Worm (Caenorhabditis elegans) whole organism, dauer: ENCODE results near the gene clec-70.

ENCODE experiments used
- unc-62 ChIP-seq: sonication (generic microtip); optimal IDR thresholded peaks from 2 replicates; lab custom pipeline; 2017; ENCODE audit warnings: missing biosample characterization, missing genetic modification reagents, missing genetic modification characterization

Gene clec-70

ce11 chrIV:3915296-3915695 is 17.2 kb upstream of the clec-70 start, which contains the start of gene srz-20:
Gene srz-20, plus strand, starts transcription at chrIV:3915596.
- no peak for TF ChIP-seq unc-62 (GFP tag; lab: Kevin White, UChicago)

- TF ChIP-seq unc-62 (GFP tag; lab: Kevin White, UChicago): no peak
Observed at ce11 chrIV:3917405-3917804, 15.1 kb upstream of the clec-70 start, which contains the start of gene F56D6.14. Gene F56D6.14, plus strand, starts transcription at chrIV:3917705.

DNA sequence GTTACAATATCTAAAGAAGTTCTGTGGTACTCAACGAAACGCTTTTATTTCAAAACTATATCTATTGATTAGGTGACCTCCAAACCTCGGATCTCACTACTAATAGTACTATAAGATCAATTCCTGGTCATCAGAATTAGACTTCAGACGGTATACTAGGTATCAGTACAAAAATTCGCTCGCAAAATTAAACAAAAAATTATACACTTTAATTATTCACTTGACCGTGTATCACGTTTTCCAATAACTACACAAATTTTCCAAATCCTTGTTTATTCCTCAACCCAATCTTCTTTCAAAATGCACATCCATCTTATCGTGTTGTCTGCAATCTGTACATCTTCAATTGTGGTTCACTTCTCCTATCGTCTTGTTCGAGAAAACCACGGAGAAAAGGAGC is 14.3 kb upstream of the clec-70 start, which contains the start of gene F56D6.23:
Gene F56D6.23 (plus strand): TSS at position 301 of the 400 bp plus-strand sequence.
- TF ChIP-seq unc-62 (GFP tag; lab: Kevin White, UChicago): no peak

- no peak for TF ChIP-seq unc-62 (GFP tag; lab: Kevin White, UChicago)
Observed at ce11 chrIV:3919506-3919905, 13.0 kb upstream of the clec-70 start, which contains the start of gene srz-19. Gene srz-19, plus strand, starts transcription at chrIV:3919806.

- no peak for TF ChIP-seq unc-62 (GFP tag; lab: Kevin White, UChicago)
Observed at ce11 chrIV:3921898-3922297, 10.6 kb upstream of the clec-70 start, which contains the start of gene clec-67. Gene clec-67, plus strand, starts transcription at chrIV:3922165.

- no peak for TF ChIP-seq unc-62 (GFP tag; lab: Kevin White, UChicago)
Observed at ce11 chrIV:3926117-3926516, 6.4 kb upstream of the clec-70 start, which contains the start of gene clec-68. Gene clec-68, plus strand, starts transcription at chrIV:3926417.

DNA sequence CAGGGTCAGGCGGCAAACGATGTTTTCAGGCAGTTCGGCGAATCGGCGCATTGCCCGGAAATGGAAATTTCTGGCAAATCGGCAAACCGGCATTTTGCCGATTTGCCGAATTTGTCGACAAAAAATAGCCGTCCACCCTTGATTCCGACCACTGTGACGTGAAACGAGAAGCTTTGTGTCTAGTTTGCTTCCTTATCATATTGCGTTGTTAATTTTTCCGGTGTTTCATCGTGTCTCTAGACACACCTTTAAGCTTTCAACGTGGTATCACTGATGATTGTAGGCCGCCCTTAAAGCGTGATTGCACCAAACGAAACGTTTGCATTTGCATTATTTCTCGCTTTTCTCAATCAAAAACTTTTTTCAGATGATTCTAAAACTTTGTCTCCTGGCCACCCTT is 4.6 kb downstream of the clec-70 start, which contains the start of gene clec-71:
Gene clec-71 (plus strand): TSS at position 362 of the 400 bp plus-strand sequence.
- no peak for TF ChIP-seq unc-62 (GFP tag; lab: Kevin White, UChicago)

ce11 chrIV:3941658-3942328 is 9.3 kb downstream of the clec-70 start, which contains the start of gene clec-174:
Gene clec-174, minus strand, starts transcription at chrIV:3941708.
- TF ChIP-seq unc-62 (GFP tag; lab: Kevin White, UChicago): no peak

DNA sequence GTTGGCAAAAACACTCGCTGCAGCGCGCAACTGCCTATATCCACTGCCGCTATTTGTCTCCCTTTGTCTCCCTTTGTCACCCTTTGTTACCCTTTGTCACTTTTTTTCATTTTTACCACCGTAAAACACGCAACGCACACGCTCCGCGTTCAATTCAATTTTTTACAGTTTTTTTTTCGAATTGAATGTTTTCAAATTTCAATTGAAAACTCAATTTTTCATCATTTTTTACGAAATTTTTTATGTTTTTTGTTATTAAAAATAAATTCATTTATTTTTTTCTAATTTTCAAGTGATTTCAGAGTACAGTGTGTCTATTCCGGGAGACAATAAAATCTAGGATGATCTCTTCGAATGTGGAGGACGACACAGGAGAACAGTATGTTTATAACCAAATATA is 10.5 kb downstream of the clec-70 start, which contains the start of gene Y46C8AL.11:
Gene Y46C8AL.11 (plus strand): TSS at position 301 of the 400 bp plus-strand sequence.
- TF ChIP-seq unc-62 (GFP tag; lab: Kevin White, UChicago): no peak

- no peak for TF ChIP-seq unc-62 (GFP tag; lab: Kevin White, UChicago)
Observed at ce11 chrIV:3944459-3944858, 12.0 kb downstream of the clec-70 start, which contains the start of gene clec-72. Gene clec-72, plus strand, starts transcription at chrIV:3944816.

ce11 chrIV:3956095-3956494 is 23.6 kb downstream of the clec-70 start, which contains the start of gene clec-73:
Gene clec-73, minus strand, starts transcription at chrIV:3956195.
- no peak for TF ChIP-seq unc-62 (GFP tag; lab: Kevin White, UChicago)

- no peak for TF ChIP-seq unc-62 (GFP tag; lab: Kevin White, UChicago)
Observed at ce11 chrIV:3956705-3957104, 24.2 kb downstream of the clec-70 start, which contains the start of gene clec-74. Gene clec-74, plus strand, starts transcription at chrIV:3957005.

DNA sequence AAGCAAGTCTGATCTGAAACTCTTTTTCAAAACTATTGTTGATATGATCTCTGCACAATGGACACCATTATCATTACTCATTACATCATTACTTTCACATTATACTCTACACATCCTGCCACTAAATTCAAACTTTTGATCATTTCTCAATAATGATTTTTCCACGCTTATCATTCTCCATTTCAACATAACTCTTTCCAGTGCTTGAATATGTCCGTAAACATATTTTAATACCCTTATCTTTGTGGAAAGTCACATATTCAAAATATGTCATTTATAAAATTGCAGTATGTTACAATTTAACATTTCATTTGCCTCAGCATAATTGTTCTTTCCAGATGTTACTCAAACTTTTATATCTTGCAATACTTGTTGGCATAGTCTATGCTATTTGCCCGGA is 27.9 kb downstream of the clec-70 start, which contains the start of gene clec-75:
Gene clec-75 (plus strand): TSS at position 339 of the 400 bp plus-strand sequence.
- no peak for TF ChIP-seq unc-62 (GFP tag; lab: Kevin White, UChicago)

- TF ChIP-seq unc-62 (GFP tag; lab: Kevin White, UChicago): no peak
Observed at ce11 chrIV:3962584-3962983, 30.1 kb downstream of the clec-70 start, which contains the start of gene Y46C8AM.1. Gene Y46C8AM.1, plus strand, starts transcription at chrIV:3962884.

DNA sequence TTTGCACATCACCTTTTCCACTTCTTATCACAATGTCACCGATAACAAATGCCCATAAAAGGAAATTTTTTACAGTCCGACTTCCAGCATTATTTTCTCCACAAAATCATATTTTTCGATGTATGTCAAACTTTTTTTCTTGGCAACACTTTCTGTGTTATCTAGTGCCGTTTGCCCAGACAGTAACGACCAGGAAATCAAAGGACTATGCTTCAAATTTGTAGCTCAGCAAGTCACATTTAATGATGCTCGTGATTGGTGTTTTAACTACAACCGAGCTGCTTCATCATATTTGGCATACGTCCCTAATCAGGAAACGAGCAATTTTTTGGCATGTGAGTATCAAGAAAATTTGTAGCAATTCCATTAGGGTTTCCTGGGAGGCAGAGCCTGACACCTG is 31.0 kb downstream of the clec-70 start:
- TF ChIP-seq unc-62 (GFP tag; lab: Kevin White, UChicago): no peak

DNA sequence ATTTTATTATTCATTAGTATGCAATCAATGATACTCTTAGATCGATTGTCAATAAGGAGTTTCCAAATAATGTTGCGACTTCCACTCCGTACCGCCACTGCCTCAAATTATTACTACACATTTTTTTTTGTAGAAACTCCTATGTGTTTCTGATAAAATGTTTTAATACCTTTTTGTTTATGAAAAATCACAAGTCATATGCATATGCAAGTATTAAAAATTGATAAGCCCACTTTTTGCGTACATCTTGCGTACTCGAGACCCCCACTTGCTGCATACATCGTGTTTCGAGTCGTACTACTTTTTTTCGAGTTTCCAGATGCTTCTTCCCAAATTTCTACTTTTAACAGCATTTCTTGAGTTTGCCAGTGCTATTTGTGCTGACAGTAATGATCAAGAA is 32.5 kb downstream of the clec-70 start, which contains the start of gene clec-76:
Gene clec-76 (plus strand): TSS at position 234 of the 400 bp plus-strand sequence.
- no peak for TF ChIP-seq unc-62 (GFP tag; lab: Kevin White, UChicago)
